Worm (Caenorhabditis elegans) whole organism, early embryonic: ENCODE data around the gene Y66D12A.8.

Experiments
- F13C5.2 ChIP-seq: sonication (generic microtip); optimal IDR thresholded peaks from 2 replicates; lab custom pipeline; 2017; ENCODE audit warnings: mild to moderate bottlenecking, missing genetic modification characterization, inconsistent platforms, missing compliant biosample characterization
- ama-1 ChIP-seq: fragments of 150-350 bp; optimal IDR thresholded peaks from 2 replicates; lab custom pipeline; 2014
- ceh-36 ChIP-seq: sonication (generic microtip); optimal IDR thresholded peaks from 2 replicates; lab custom pipeline; 2016; ENCODE audit warnings: missing genetic modification characterization, inconsistent platforms, missing compliant biosample characterization
- ets-7 ChIP-seq: sonication (generic microtip); optimal IDR thresholded peaks from 2 replicates; lab custom pipeline; 2016; ENCODE audit warnings: missing genotype, missing genetic modification characterization, missing compliant biosample characterization
- flt-1 ChIP-seq: fragments of 200-800 bp; sonication (Bioruptor generic); IDR thresholded peaks from 2 replicates; pipeline ENCODE4 v1.3.6; 2022; ENCODE audit warnings: missing genetic modification characterization, missing compliant biosample characterization
- hmg-4 ChIP-seq: fragments of 200-800 bp; sonication (Bioruptor generic); optimal IDR thresholded peaks from 2 replicates; lab custom pipeline; 2018; ENCODE audit warnings: mild to moderate bottlenecking, missing genetic modification characterization, missing compliant biosample characterization
- hnd-1 ChIP-seq: sonication (generic microtip); optimal IDR thresholded peaks from 2 replicates; lab custom pipeline; 2016; ENCODE audit warnings: missing genetic modification characterization, missing compliant biosample characterization
- pes-1 ChIP-seq: fragments of 200-800 bp; sonication (Bioruptor generic); IDR thresholded peaks from 2 replicates; pipeline ENCODE4 v1.3.6; 2022; ENCODE audit warnings: missing genetic modification reagents, missing genetic modification characterization, missing compliant biosample characterization
- scrt-1 ChIP-seq: fragments of 200-800 bp; sonication (Bioruptor generic); IDR thresholded peaks from 2 replicates; pipeline ENCODE4 v1.3.6; 2022; ENCODE audit warnings: missing genetic modification characterization, missing compliant biosample characterization

- TF ChIP-seq ama-1 (no peak), hnd-1 (tag; lab: Kevin White, UChicago) (no peak), pes-1 (GFP tag; lab: Robert Waterston, UW) (no peak), flt-1 (no peak), ets-7 (no peak), F13C5.2 (tag; lab: Kevin White, UChicago) (no peak), scrt-1 (GFP tag; lab: Robert Waterston, UW) (no peak), ceh-36 (tag; lab: Kevin White, UChicago) (no peak), hmg-4 (GFP tag; lab: Kevin White, UChicago) (no peak)
These were observed 29.1 kb upstream of the Y66D12A.8 start for ce11 chrIII:11544947-11545346.
